Worm (Caenorhabditis elegans): ENCODE results near the gene unc-53.

DNA sequence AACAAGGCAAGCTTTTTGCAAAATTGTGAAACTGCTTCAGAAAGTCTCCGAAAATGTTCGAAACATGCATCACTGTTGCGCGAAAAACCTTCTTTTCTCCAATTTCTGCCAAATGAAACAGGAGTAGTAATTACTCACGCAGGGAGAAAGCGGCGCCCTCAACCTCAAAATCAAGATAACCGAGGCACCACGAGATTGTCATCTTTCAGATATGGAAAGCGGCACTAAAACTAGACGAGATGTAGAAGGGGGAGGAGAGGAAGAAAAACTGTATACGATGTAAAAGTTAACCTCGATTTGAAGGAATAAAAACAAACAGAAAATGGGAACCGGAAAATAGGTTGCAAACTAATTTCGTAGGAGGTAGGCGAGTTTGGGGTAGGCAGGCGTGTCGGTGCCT lies 12.7 kb downstream of the unc-53 start:
- TF ChIP-seq ama-1 (optimal IDR thresholded peaks at IDR 0.05) (no peak), flt-1 (GFP tag; IDR thresholded peaks at IDR 0.05) (no peak), F13C5.2 (tag; optimal IDR thresholded peaks at IDR 0.05) (no peak), B0310.2 (tag; optimal IDR thresholded peaks at IDR 0.05) (no peak), ceh-36 (tag; optimal IDR thresholded peaks at IDR 0.05) (no peak), hmbx-1 (tag; optimal IDR thresholded peaks at IDR 0.05) (no peak), aly-1 (tag; optimal IDR thresholded peaks at IDR 0.05) (no peak), tbx-37 (GFP tag; conservative IDR thresholded peaks at IDR 0.05) (no peak)
